Worm (Caenorhabditis elegans) whole organism, L1 larva: ENCODE data around the gene bbs-5.
A peak's percentile ranks its signal among the peaks of the same experiment; 100 is the strongest.

ENCODE experiments used
- C34B4.2 ChIP-seq: sonication (generic microtip); optimal IDR thresholded peaks from 2 replicates; lab custom pipeline; 2017; ENCODE audit warnings: mild to moderate bottlenecking, missing genetic modification characterization, missing compliant biosample characterization
- F16B12.6 ChIP-seq: fragments of 150-350 bp; optimal IDR thresholded peaks from 2 replicates; lab custom pipeline; 2014; ENCODE audit warnings: missing biosample characterization, missing genetic modification characterization
- aha-1 ChIP-seq: fragments of 150-350 bp; optimal IDR thresholded peaks from 2 replicates; lab custom pipeline; 2014; ENCODE audit warnings: missing biosample characterization, missing genetic modification characterization
- aly-2 ChIP-seq: fragments of 150-350 bp; optimal IDR thresholded peaks from 2 replicates; lab custom pipeline; 2014; ENCODE audit warnings: missing biosample characterization, missing genetic modification characterization
- blmp-1 ChIP-seq: fragments of 150-350 bp; optimal IDR thresholded peaks from 2 replicates; lab custom pipeline; 2014; ENCODE audit warnings: missing biosample characterization, missing genetic modification characterization
- ceh-82 ChIP-seq, 3 experiments: fragments of 150-350 bp in 1 of 3; sonication (generic microtip) in 2 of 3; optimal IDR thresholded peaks; 2 replicates each; lab custom pipeline; 2014 to 2017; ENCODE audit warnings: missing biosample characterization in 3 of 3, missing genetic modification characterization in 3 of 3
- ceh-90 ChIP-seq: sonication (generic microtip); optimal IDR thresholded peaks from 2 replicates; lab custom pipeline; 2016; ENCODE audit warnings: missing genetic modification characterization, missing compliant biosample characterization
- dpl-1 ChIP-seq, 3 experiments: fragments of 150-350 bp in 2 of 3; sonication (generic microtip) in 1 of 3; optimal IDR thresholded peaks; 2 replicates each; lab custom pipeline; 2014 to 2017; ENCODE audit warnings: missing biosample characterization in 3 of 3, missing genetic modification characterization in 3 of 3, missing genetic modification reagents in 3 of 3
- efl-3 ChIP-seq: fragments of 200-800 bp; sonication (Bioruptor generic); optimal IDR thresholded peaks from 2 replicates; lab custom pipeline; 2018; ENCODE audit warnings: mild to moderate bottlenecking, missing genetic modification characterization, missing compliant biosample characterization
- egl-13 ChIP-seq: sonication (generic microtip); optimal IDR thresholded peaks from 2 replicates; lab custom pipeline; 2016; ENCODE audit warnings: missing genotype, missing genetic modification reagents, missing genetic modification characterization, missing compliant biosample characterization
- egl-27 ChIP-seq, 2 experiments: fragments of 150-350 bp in 1 of 2; sonication (generic microtip); optimal IDR thresholded peaks; 3 replicates each; lab custom pipeline; 2017 to 2018; ENCODE audit warnings: missing biosample characterization in 2 of 2, missing genetic modification characterization in 2 of 2, missing genetic modification reagents in 2 of 2
- elt-2 ChIP-seq: sonication (generic microtip); optimal IDR thresholded peaks from 2 replicates; lab custom pipeline; 2016; ENCODE audit warnings: missing genetic modification characterization, mild to moderate bottlenecking, inconsistent platforms, missing compliant biosample characterization, missing genetic modification reagents
- elt-3 ChIP-seq, 6 experiments: fragments of 150-350 bp in 1 of 6; sonication (generic microtip); optimal IDR thresholded peaks; 2 replicates each; lab custom pipeline; 2017 to 2018; ENCODE audit warnings: missing biosample characterization in 6 of 6, missing genetic modification characterization in 6 of 6, inconsistent platforms in 1 of 6
- fkh-4 ChIP-seq: sonication (generic microtip); optimal IDR thresholded peaks from 2 replicates; lab custom pipeline; 2016; ENCODE audit warnings: missing compliant biosample characterization, missing genetic modification characterization, borderline replicate concordance
- fkh-8 ChIP-seq: sonication (generic microtip); optimal IDR thresholded peaks from 2 replicates; lab custom pipeline; 2016; ENCODE audit warnings: mild to moderate bottlenecking, missing genetic modification characterization, missing compliant biosample characterization
- fos-1 ChIP-seq: fragments of 150-350 bp; optimal IDR thresholded peaks from 2 replicates; lab custom pipeline; 2014; ENCODE audit warnings: missing biosample characterization, missing genetic modification characterization
- hlh-17 ChIP-seq: fragments of 200-800 bp; sonication (Bioruptor generic); optimal IDR thresholded peaks from 2 replicates; lab custom pipeline; 2018; ENCODE audit warnings: missing genetic modification characterization, mild to moderate bottlenecking, missing compliant biosample characterization, moderate library complexity, borderline replicate concordance
- hlh-4 ChIP-seq: sonication (generic microtip); optimal IDR thresholded peaks from 2 replicates; lab custom pipeline; 2016; ENCODE audit warnings: mild to moderate bottlenecking, missing genetic modification characterization, missing compliant biosample characterization
- lin-14 ChIP-seq: fragments of 200-800 bp; sonication (Bioruptor generic); optimal IDR thresholded peaks from 2 replicates; lab custom pipeline; 2018; ENCODE audit warnings: mild to moderate bottlenecking, missing genetic modification characterization, moderate library complexity, missing compliant biosample characterization
- lin-35 ChIP-seq, 2 experiments: fragments of 150-350 bp; optimal IDR thresholded peaks; 2 replicates each; lab custom pipeline; 2014; ENCODE audit warnings: missing biosample characterization in 2 of 2, missing genetic modification characterization in 2 of 2, missing genetic modification reagents in 2 of 2
- mdl-1 ChIP-seq, 2 experiments: fragments of 150-350 bp; optimal IDR thresholded peaks; 2 replicates each; lab custom pipeline; 2014 to 2017; ENCODE audit warnings: missing biosample characterization in 2 of 2, missing genetic modification characterization in 2 of 2, inconsistent platforms in 1 of 2
- mef-2 ChIP-seq: fragments of 150-350 bp; optimal IDR thresholded peaks from 2 replicates; lab custom pipeline; 2014; ENCODE audit warnings: missing biosample characterization, missing genetic modification characterization
- mep-1 ChIP-seq: fragments of 150-350 bp; optimal IDR thresholded peaks from 2 replicates; lab custom pipeline; 2014; ENCODE audit warnings: missing biosample characterization, missing genetic modification characterization
- nhr-12 ChIP-seq: sonication (generic microtip); optimal IDR thresholded peaks from 2 replicates; lab custom pipeline; 2017; ENCODE audit warnings: missing biosample characterization, missing genetic modification characterization
- nhr-19 ChIP-seq: fragments of 200-800 bp; sonication (Bioruptor generic); conservative IDR thresholded peaks from 2 replicates; pipeline ENCODE4 v1.3.6; 2022; ENCODE audit warnings: missing genetic modification characterization, missing compliant biosample characterization
- nhr-20 ChIP-seq: sonication (generic microtip); optimal IDR thresholded peaks from 2 replicates; lab custom pipeline; 2016; ENCODE audit warnings: mild to moderate bottlenecking, missing genetic modification characterization, missing compliant biosample characterization
- nhr-71 ChIP-seq: sonication (generic microtip); optimal IDR thresholded peaks from 2 replicates; lab custom pipeline; 2016; ENCODE audit warnings: mild to moderate bottlenecking, missing genetic modification characterization, moderate library complexity, missing compliant biosample characterization
- nhr-76 ChIP-seq: sonication (generic microtip); optimal IDR thresholded peaks from 2 replicates; lab custom pipeline; 2017; ENCODE audit warnings: missing biosample characterization, missing genetic modification characterization
- nhr-84 ChIP-seq: sonication (generic microtip); optimal IDR thresholded peaks from 2 replicates; lab custom pipeline; 2017; ENCODE audit warnings: missing biosample characterization, missing genetic modification characterization
- nhr-85 ChIP-seq: sonication (generic microtip); peaks from one replicate; lab custom pipeline; 2016; ENCODE audit warnings: missing genetic modification characterization, inconsistent platforms, missing compliant biosample characterization
- nhr-90 ChIP-seq: sonication (generic microtip); optimal IDR thresholded peaks from 2 replicates; lab custom pipeline; 2016; ENCODE audit warnings: mild to moderate bottlenecking, missing genetic modification characterization, missing compliant biosample characterization; ENCODE audit not compliant: poor library complexity
- pag-3 ChIP-seq: sonication (generic microtip); optimal IDR thresholded peaks from 2 replicates; lab custom pipeline; 2017; ENCODE audit warnings: missing genetic modification characterization, mild to moderate bottlenecking, missing compliant biosample characterization, antibody characterized with exemption, borderline replicate concordance; ENCODE audit not compliant: insufficient read depth
- skn-1 ChIP-seq: fragments of 150-350 bp; optimal IDR thresholded peaks from 2 replicates; lab custom pipeline; 2014; ENCODE audit warnings: missing biosample characterization, missing genetic modification characterization
- snpc-4 ChIP-seq: fragments of 150-350 bp; optimal IDR thresholded peaks from 2 replicates; lab custom pipeline; 2014; ENCODE audit warnings: missing biosample characterization, missing genetic modification characterization
- snu-23 ChIP-seq: sonication (generic microtip); optimal IDR thresholded peaks from 2 replicates; lab custom pipeline; 2016; ENCODE audit warnings: missing genetic modification characterization, missing compliant biosample characterization
- sox-4 ChIP-seq: sonication (generic microtip); optimal IDR thresholded peaks from 2 replicates; lab custom pipeline; 2016; ENCODE audit warnings: missing genetic modification characterization, missing compliant biosample characterization
- sptf-1 ChIP-seq: fragments of 150-350 bp; optimal IDR thresholded peaks from 2 replicates; lab custom pipeline; 2014; ENCODE audit warnings: missing biosample characterization, missing genetic modification characterization
- swsn-7 ChIP-seq: sonication (generic microtip); optimal IDR thresholded peaks from 2 replicates; lab custom pipeline; 2016; ENCODE audit warnings: missing genetic modification characterization, missing compliant biosample characterization
- tbx-2 ChIP-seq: sonication (generic microtip); optimal IDR thresholded peaks from 2 replicates; lab custom pipeline; 2016; ENCODE audit warnings: missing genetic modification characterization, missing compliant biosample characterization
- tlp-1 ChIP-seq: fragments of 150-350 bp; optimal IDR thresholded peaks from 2 replicates; lab custom pipeline; 2014; ENCODE audit warnings: missing biosample characterization, missing genetic modification characterization
- unc-98 ChIP-seq: fragments of 200-800 bp; sonication (Bioruptor generic); IDR thresholded peaks from 2 replicates; pipeline ENCODE4 v1.3.6; 2022; ENCODE audit warnings: missing genetic modification characterization, missing compliant biosample characterization
- vab-15 ChIP-seq: sonication (generic microtip); optimal IDR thresholded peaks from 2 replicates; lab custom pipeline; 2017; ENCODE audit warnings: missing genotype, mild to moderate bottlenecking, missing genetic modification characterization, missing compliant biosample characterization
- xbp-1 ChIP-seq: sonication (generic microtip); optimal IDR thresholded peaks from 2 replicates; lab custom pipeline; 2016; ENCODE audit warnings: missing genetic modification characterization, missing compliant biosample characterization
- zag-1 ChIP-seq: fragments of 150-350 bp; optimal IDR thresholded peaks from 2 replicates; lab custom pipeline; 2014; ENCODE audit warnings: missing biosample characterization, missing genetic modification characterization
- ztf-4 ChIP-seq: fragments of 150-350 bp; optimal IDR thresholded peaks from 2 replicates; lab custom pipeline; 2014; ENCODE audit warnings: missing biosample characterization, missing genetic modification characterization

bbs-5 gene

DNA sequence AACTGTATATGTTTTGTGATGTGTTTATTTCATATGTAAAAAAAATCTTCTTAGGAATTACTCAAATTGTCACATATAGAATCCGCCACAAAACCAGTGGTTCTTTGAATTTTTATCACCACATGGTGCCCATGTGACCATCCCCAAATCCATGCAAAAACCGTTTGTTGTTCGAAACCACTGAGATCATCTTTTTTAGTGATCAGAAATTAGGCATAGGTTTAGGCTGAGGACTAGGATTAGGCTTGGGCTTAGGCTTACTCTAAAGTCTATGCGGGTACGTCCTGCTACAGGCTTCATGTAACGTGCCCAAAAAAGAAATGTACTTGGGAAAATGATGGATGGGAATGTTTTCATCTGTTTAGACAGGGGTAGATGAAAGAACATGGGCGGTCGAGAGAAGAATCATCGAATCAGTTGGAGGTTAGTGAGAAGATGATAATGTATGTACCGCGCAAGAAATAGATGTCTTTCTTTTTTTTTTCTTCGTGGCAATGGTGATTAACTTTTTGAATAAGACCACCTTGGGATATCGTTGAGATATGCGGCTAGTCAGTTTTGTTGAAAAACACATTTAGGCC is 25.2 kb downstream of the bbs-5 start:
- no peak for TF ChIP-seq nhr-76 (tag; lab: Kevin White, UChicago)
- no peak for TF ChIP-seq fos-1 (tag; lab: Kevin White, UChicago)
- no peak for TF ChIP-seq hlh-17 (GFP tag; lab: Kevin White, UChicago)
- no peak for TF ChIP-seq efl-3 (GFP tag; lab: Kevin White, UChicago)
- TF ChIP-seq fkh-8 (tag; lab: Kevin White, UChicago), result no peak
- no peak for TF ChIP-seq swsn-7 (tag; lab: Kevin White, UChicago)
- no peak for TF ChIP-seq tlp-1
- peak; percentile 28; the same call in 1 of the 2 replicates for TF ChIP-seq nhr-19
- no peak for TF ChIP-seq ztf-4 (tag; lab: Kevin White, UChicago)
- peak in 1 of 2 experiments; percentile 36 for TF ChIP-seq lin-35 (GFP tag; optimal IDR thresholded peaks at IDR 0.05; lab: Kevin White, UChicago)
- TF ChIP-seq egl-13, result no peak
- no peak for TF ChIP-seq tbx-2 (tag; lab: Kevin White, UChicago)
- no peak for TF ChIP-seq skn-1 (tag; lab: Kevin White, UChicago)
- TF ChIP-seq mep-1 (tag; lab: Kevin White, UChicago), result no peak
- TF ChIP-seq blmp-1, result peak; percentile 62
- TF ChIP-seq zag-1 (tag; lab: Kevin White, UChicago), result no peak
- TF ChIP-seq pag-3 (tag; lab: Kevin White, UChicago), result no peak
- no peak for TF ChIP-seq nhr-84 (tag; lab: Kevin White, UChicago)
- no peak for TF ChIP-seq egl-27 (tag; optimal IDR thresholded peaks at IDR 0.05; lab: Kevin White, UChicago)
- no peak for TF ChIP-seq F16B12.6 (tag; lab: Kevin White, UChicago)
- TF ChIP-seq dpl-1 (GFP tag; optimal IDR thresholded peaks at IDR 0.05; lab: Kevin White, UChicago), result no peak
- TF ChIP-seq sox-4 (tag; lab: Kevin White, UChicago), result no peak
- peak; percentile 51 for TF ChIP-seq lin-14 (GFP tag; lab: Kevin White, UChicago)
- TF ChIP-seq ceh-90, result no peak
- no peak for TF ChIP-seq snpc-4 (tag; lab: Kevin White, UChicago)
- TF ChIP-seq sptf-1 (tag; lab: Kevin White, UChicago), result no peak
- TF ChIP-seq unc-98, result no peak
- TF ChIP-seq nhr-85 (tag; lab: Kevin White, UChicago), result peak; percentile 52
- no peak for TF ChIP-seq nhr-12 (tag; lab: Kevin White, UChicago)
- TF ChIP-seq hlh-4 (tag; lab: Kevin White, UChicago), result no peak
- no peak for TF ChIP-seq elt-2 (tag; lab: Kevin White, UChicago)
- TF ChIP-seq fkh-4, result no peak
- TF ChIP-seq elt-3 (tag; optimal IDR thresholded peaks at IDR 0.05; lab: Kevin White, UChicago), result peak in 2 of 6 experiments; percentile 19 to 79
- TF ChIP-seq mdl-1 (tag; optimal IDR thresholded peaks at IDR 0.05; lab: Kevin White, UChicago), result peak in 1 of 2 experiments; percentile 15
- TF ChIP-seq aha-1 (tag; lab: Kevin White, UChicago), result no peak
- peak; percentile 27 for TF ChIP-seq nhr-90 (tag; lab: Kevin White, UChicago)
- peak; percentile 37 for TF ChIP-seq nhr-71
- TF ChIP-seq vab-15 (tag; lab: Kevin White, UChicago), result no peak
- no peak for TF ChIP-seq xbp-1 (tag; lab: Kevin White, UChicago)
- TF ChIP-seq C34B4.2 (tag; lab: Kevin White, UChicago), result no peak
- TF ChIP-seq aly-2 (tag; lab: Kevin White, UChicago), result no peak
- no peak for TF ChIP-seq mef-2 (tag; lab: Kevin White, UChicago)
- TF ChIP-seq nhr-20, result peak; percentile 27
- TF ChIP-seq snu-23 (GFP tag; lab: Kevin White, UChicago), result peak; percentile 39
- TF ChIP-seq ceh-82 (tag; optimal IDR thresholded peaks at IDR 0.05; lab: Kevin White, UChicago), result no peak
- TF ChIP-seq, all 84 proteins: peak for 11
